Worm (Caenorhabditis elegans) whole organism, L4 larva: ENCODE results near the gene fis-2.

Experiments used
- F49E8.2 ChIP-seq: sonication (generic microtip); optimal IDR thresholded peaks from 2 replicates; lab custom pipeline; 2016; ENCODE audit warnings: missing compliant biosample characterization, mild to moderate bottlenecking, missing genetic modification characterization, borderline replicate concordance
- T20F7.1 ChIP-seq: fragments of 200-800 bp; sonication (Bioruptor generic); optimal IDR thresholded peaks from 2 replicates; lab custom pipeline; 2018; ENCODE audit warnings: mild to moderate bottlenecking, missing genetic modification characterization, missing compliant biosample characterization
- T26A8.4 ChIP-seq: fragments of 200-800 bp; sonication (Bioruptor generic); IDR thresholded peaks from 2 replicates; pipeline ENCODE4 v1.3.6; 2022; ENCODE audit warnings: missing genetic modification characterization, missing compliant biosample characterization
- Y5F2A.4 ChIP-seq: fragments of 200-800 bp; sonication (Bioruptor generic); optimal IDR thresholded peaks from 2 replicates; lab custom pipeline; 2018; ENCODE audit warnings: mild to moderate bottlenecking, missing genetic modification characterization, missing compliant biosample characterization
- aha-1 ChIP-seq: fragments of 150-350 bp; peaks from one replicate; lab custom pipeline; 2014; ENCODE audit warnings: missing biosample characterization, missing genetic modification characterization
- arid-1 ChIP-seq: fragments of 200-800 bp; sonication (Bioruptor generic); conservative IDR thresholded peaks from 2 replicates; pipeline ENCODE4 v1.3.6; 2022; ENCODE audit warnings: missing genetic modification reagents, missing genetic modification characterization, missing compliant biosample characterization
- attf-4 ChIP-seq: sonication (generic microtip); optimal IDR thresholded peaks from 3 replicates; lab custom pipeline; 2017; ENCODE audit warnings: missing biosample characterization, missing genetic modification characterization
- ceh-20 ChIP-seq: fragments of 200-800 bp; sonication (Bioruptor generic); IDR thresholded peaks from 2 replicates; pipeline ENCODE4 v1.3.6; 2022; ENCODE audit warnings: missing genetic modification reagents, missing genetic modification characterization, missing compliant biosample characterization
- ceh-44 ChIP-seq: fragments of 200-800 bp; sonication (Bioruptor generic); IDR thresholded peaks from 2 replicates; pipeline ENCODE4 v1.3.6; 2022; ENCODE audit warnings: missing genetic modification reagents, missing genetic modification characterization, missing compliant biosample characterization
- ces-1 ChIP-seq: fragments of 150-350 bp; sonication (generic microtip); optimal IDR thresholded peaks from 4 replicates; lab custom pipeline; 2014; ENCODE audit warnings: missing biosample characterization, missing genetic modification reagents, missing genetic modification characterization
- ctbp-1 ChIP-seq: fragments of 200-800 bp; sonication (Bioruptor generic); IDR thresholded peaks from 2 replicates; pipeline ENCODE4 v1.3.6; 2022; ENCODE audit warnings: missing genetic modification reagents, missing genetic modification characterization, missing compliant biosample characterization
- daf-16 ChIP-seq, 3 experiments: sonication (generic microtip); optimal IDR thresholded peaks; 2 replicates each; lab custom pipeline; 2016 to 2017; ENCODE audit warnings: missing genetic modification characterization in 3 of 3, missing genetic modification reagents in 3 of 3, mild to moderate bottlenecking in 2 of 3, missing compliant biosample characterization in 2 of 3, missing biosample characterization in 1 of 3, moderate library complexity in 1 of 3
- daf-8 ChIP-seq: fragments of 200-800 bp; sonication (Bioruptor generic); IDR thresholded peaks from 2 replicates; pipeline ENCODE4 v1.3.6; 2022; ENCODE audit warnings: missing genetic modification characterization, missing compliant biosample characterization
- dmd-6 ChIP-seq: fragments of 200-800 bp; sonication (Bioruptor generic); IDR thresholded peaks from 2 replicates; pipeline ENCODE4 v1.3.6; 2022; ENCODE audit warnings: missing genetic modification reagents, missing genetic modification characterization, missing compliant biosample characterization
- dpl-1 ChIP-seq: fragments of 150-350 bp; optimal IDR thresholded peaks from 2 replicates; lab custom pipeline; 2014; ENCODE audit warnings: missing biosample characterization, missing genetic modification reagents, missing genetic modification characterization
- duxl-1 ChIP-seq: sonication (generic microtip); optimal IDR thresholded peaks from 2 replicates; lab custom pipeline; 2016; ENCODE audit warnings: mild to moderate bottlenecking, missing genetic modification characterization, moderate library complexity, missing compliant biosample characterization; ENCODE audit not compliant: poor library complexity
- dve-1 ChIP-seq: sonication (generic microtip); optimal IDR thresholded peaks from 2 replicates; lab custom pipeline; 2017; ENCODE audit warnings: antibody characterized with exemption, mild to moderate bottlenecking, missing genetic modification characterization, missing compliant biosample characterization; ENCODE audit not compliant: insufficient read depth
- hif-1 ChIP-seq, 2 experiments: sonication (generic microtip); optimal IDR thresholded peaks; 2 replicates each; lab custom pipeline; 2016 to 2017; ENCODE audit warnings: missing compliant biosample characterization in 2 of 2, missing genetic modification characterization in 2 of 2, missing genetic modification reagents in 2 of 2, missing genotype in 2 of 2, mild to moderate bottlenecking in 1 of 2
- hlh-11 ChIP-seq: fragments of 200-800 bp; sonication (Bioruptor generic); optimal IDR thresholded peaks from 2 replicates; lab custom pipeline; 2018; ENCODE audit warnings: mild to moderate bottlenecking, missing genetic modification characterization, missing compliant biosample characterization
- hlh-30 ChIP-seq: sonication (generic microtip); optimal IDR thresholded peaks from 2 replicates; lab custom pipeline; 2017; ENCODE audit warnings: antibody characterized with exemption, mild to moderate bottlenecking, missing genetic modification characterization, missing compliant biosample characterization; ENCODE audit not compliant: insufficient read depth
- hmg-1.1 ChIP-seq: fragments of 200-800 bp; sonication (Bioruptor generic); IDR thresholded peaks from 2 replicates; pipeline ENCODE4 v1.3.6; 2022; ENCODE audit warnings: missing genetic modification reagents, missing genetic modification characterization, missing compliant biosample characterization
- lim-7 ChIP-seq: fragments of 200-800 bp; sonication (Bioruptor generic); IDR thresholded peaks from 2 replicates; pipeline ENCODE4 v1.3.6; 2022; ENCODE audit warnings: missing genetic modification characterization, missing compliant biosample characterization
- lin-1 ChIP-seq: fragments of 200-800 bp; sonication (Bioruptor generic); IDR thresholded peaks from 2 replicates; pipeline ENCODE4 v1.3.6; 2022; ENCODE audit warnings: missing genetic modification reagents, missing genetic modification characterization, missing compliant biosample characterization
- lin-13 ChIP-seq: fragments of 150-350 bp; optimal IDR thresholded peaks from 2 replicates; lab custom pipeline; 2014; ENCODE audit warnings: missing biosample characterization, missing genetic modification reagents, missing genetic modification characterization
- lin-29 ChIP-seq: fragments of 200-800 bp; sonication (Bioruptor generic); IDR thresholded peaks from 2 replicates; pipeline ENCODE4 v1.3.6; 2022; ENCODE audit warnings: missing genetic modification reagents, missing genetic modification characterization, missing compliant biosample characterization
- lsy-2 ChIP-seq, 2 experiments: fragments of 150-350 bp in 1 of 2; sonication (generic microtip) in 1 of 2; optimal IDR thresholded peaks; 2 replicates each; lab custom pipeline; 2014 to 2017; ENCODE audit warnings: missing biosample characterization in 2 of 2, missing genetic modification characterization in 2 of 2
- madf-9 ChIP-seq: fragments of 200-800 bp; sonication (Bioruptor generic); conservative IDR thresholded peaks from 2 replicates; pipeline ENCODE4 v1.3.6; 2022; ENCODE audit warnings: missing genetic modification reagents, missing genetic modification characterization, missing compliant biosample characterization
- mdl-1 ChIP-seq, 2 experiments: fragments of 150-350 bp in 1 of 2; sonication (generic microtip) in 1 of 2; optimal IDR thresholded peaks; 2 replicates each; lab custom pipeline; 2014 to 2017; ENCODE audit warnings: missing biosample characterization in 2 of 2, missing genetic modification characterization in 2 of 2
- mdt-29 ChIP-seq: fragments of 200-800 bp; sonication (Bioruptor generic); IDR thresholded peaks from 2 replicates; pipeline ENCODE4 v1.3.6; 2022; ENCODE audit warnings: missing genetic modification reagents, missing genetic modification characterization, missing compliant biosample characterization
- mep-1 ChIP-seq: fragments of 150-350 bp; sonication (generic microtip); optimal IDR thresholded peaks from 3 replicates; lab custom pipeline; 2014; ENCODE audit warnings: missing biosample characterization, missing genetic modification characterization
- mes-2 ChIP-seq: sonication (generic microtip); optimal IDR thresholded peaks from 2 replicates; lab custom pipeline; 2016; ENCODE audit warnings: missing genotype, mild to moderate bottlenecking, missing genetic modification characterization, missing compliant biosample characterization; ENCODE audit not compliant: poor library complexity, severe bottlenecking
- mxl-3 ChIP-seq: fragments of 200-800 bp; sonication (Bioruptor generic); optimal IDR thresholded peaks from 2 replicates; lab custom pipeline; 2018; ENCODE audit warnings: mild to moderate bottlenecking, missing genetic modification characterization, missing compliant biosample characterization
- nhr-102 ChIP-seq: sonication (generic microtip); optimal IDR thresholded peaks from 2 replicates; lab custom pipeline; 2016; ENCODE audit warnings: mild to moderate bottlenecking, missing genetic modification characterization, moderate library complexity, missing compliant biosample characterization
- nhr-11 ChIP-seq: fragments of 150-350 bp; optimal IDR thresholded peaks from 2 replicates; lab custom pipeline; 2014; ENCODE audit warnings: missing biosample characterization, missing genetic modification characterization
- nhr-237 ChIP-seq: sonication (generic microtip); optimal IDR thresholded peaks from 2 replicates; lab custom pipeline; 2017; ENCODE audit warnings: missing biosample characterization, missing genetic modification characterization
- nhr-25 ChIP-seq: sonication (generic microtip); optimal IDR thresholded peaks from 2 replicates; lab custom pipeline; 2017; ENCODE audit warnings: missing genetic modification characterization, mild to moderate bottlenecking, missing compliant biosample characterization, antibody characterized with exemption, moderate library complexity, borderline replicate concordance; ENCODE audit not compliant: insufficient read depth
- nhr-28 ChIP-seq: fragments of 150-350 bp; optimal IDR thresholded peaks from 2 replicates; lab custom pipeline; 2014; ENCODE audit warnings: missing biosample characterization, missing genetic modification characterization
- nhr-42 ChIP-seq: fragments of 200-800 bp; sonication (Bioruptor generic); IDR thresholded peaks from 2 replicates; pipeline ENCODE4 v1.3.6; 2022; ENCODE audit warnings: missing genetic modification characterization, missing compliant biosample characterization
- nhr-48 ChIP-seq: sonication (generic microtip); optimal IDR thresholded peaks from 2 replicates; lab custom pipeline; 2016; ENCODE audit warnings: mild to moderate bottlenecking, missing genetic modification characterization, missing compliant biosample characterization
- nhr-6 ChIP-seq: fragments of 150-350 bp; optimal IDR thresholded peaks from 2 replicates; lab custom pipeline; 2014; ENCODE audit warnings: missing biosample characterization, missing genetic modification characterization
- nhr-76 ChIP-seq: fragments of 150-350 bp; optimal IDR thresholded peaks from 2 replicates; lab custom pipeline; 2014; ENCODE audit warnings: missing biosample characterization, missing genetic modification characterization
- pqm-1 ChIP-seq: sonication (generic microtip); optimal IDR thresholded peaks from 2 replicates; lab custom pipeline; 2017; ENCODE audit warnings: missing biosample characterization, missing genetic modification characterization
- saeg-2 ChIP-seq: fragments of 200-800 bp; sonication (Bioruptor generic); IDR thresholded peaks from 2 replicates; pipeline ENCODE4 v1.3.6; 2022; ENCODE audit warnings: missing genetic modification reagents, missing genetic modification characterization, missing compliant biosample characterization
- snpc-1.2 ChIP-seq: fragments of 200-800 bp; sonication (Bioruptor generic); IDR thresholded peaks from 2 replicates; pipeline ENCODE4 v1.3.6; 2022; ENCODE audit warnings: missing genetic modification reagents, missing genetic modification characterization, missing compliant biosample characterization
- unc-130 ChIP-seq: sonication (generic microtip); optimal IDR thresholded peaks from 2 replicates; lab custom pipeline; 2016; ENCODE audit warnings: missing genetic modification reagents, missing genetic modification characterization, missing compliant biosample characterization
- unc-39 ChIP-seq: sonication (generic microtip); optimal IDR thresholded peaks from 2 replicates; lab custom pipeline; 2017; ENCODE audit warnings: missing biosample characterization, missing genetic modification characterization
- unc-62 ChIP-seq, 3 experiments: fragments of 150-350 bp in 1 of 3; sonication (generic microtip); optimal IDR thresholded peaks in 2 of 3; peaks in 1 of 3; 1 replicate in 1 of 3; 2 replicates in 2 of 3; lab custom pipeline; 2014 to 2017; ENCODE audit warnings: missing biosample characterization in 3 of 3, missing genetic modification characterization in 3 of 3, missing genetic modification reagents in 3 of 3, missing genotype in 1 of 3
- zag-1 ChIP-seq: fragments of 150-350 bp; optimal IDR thresholded peaks from 2 replicates; lab custom pipeline; 2014; ENCODE audit warnings: missing biosample characterization, missing genetic modification characterization

The fis-2 gene

DNA sequence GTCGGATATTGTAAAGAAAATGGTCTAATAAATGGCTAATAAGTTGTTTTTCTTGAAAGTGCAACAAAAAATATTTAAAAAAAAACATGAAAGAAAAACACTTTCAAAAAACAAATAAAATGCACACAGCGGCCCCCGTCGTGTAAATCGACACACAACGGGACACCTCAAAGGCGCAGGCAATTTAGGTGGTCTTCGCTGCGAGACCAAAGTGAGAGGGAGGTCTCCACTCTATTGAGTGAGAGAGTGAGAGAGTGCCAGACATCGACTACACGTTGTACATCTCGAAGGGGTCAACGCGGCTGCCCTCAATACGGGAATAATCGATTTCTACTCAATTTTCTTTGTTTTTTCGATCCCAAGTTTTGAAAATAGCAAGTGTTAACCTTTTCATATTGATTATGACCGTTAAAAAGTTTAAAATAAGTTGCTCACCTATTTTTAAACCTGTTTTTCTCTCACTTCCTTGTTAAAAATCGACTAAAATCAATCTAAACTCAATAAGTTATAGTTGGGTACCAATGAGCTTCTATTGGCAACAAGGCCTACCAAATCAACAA lies 1.8 kb upstream of the fis-2 start, which contains the start of gene sec-16A.2:
Gene sec-16A.2, plus strand, starts transcription at position 510 of the 560 bp plus-strand sequence.
- TF ChIP-seq snpc-1.2 (GFP tag; lab: Robert Waterston, UW) (no peak), nhr-102 (no peak), aha-1 (peak; percentile 97), daf-8 (GFP tag; lab: Robert Waterston, UW) (no peak), Y5F2A.4 (GFP tag; lab: Kevin White, UChicago) (no peak), madf-9 (GFP tag; lab: Robert Waterston, UW) (no peak), arid-1 (no peak), lim-7 (GFP tag; lab: Robert Waterston, UW) (no peak), ces-1 (GFP tag; lab: Kevin White, UChicago) (no peak), T20F7.1 (GFP tag; lab: Kevin White, UChicago) (no peak), ceh-44 (no peak), lin-29 (GFP tag; lab: Robert Waterston, UW) (no peak), unc-130 (GFP tag; lab: Kevin White, UChicago) (no peak), unc-62 (GFP tag; optimal IDR thresholded peaks at IDR 0.05 in 1 of 2; lab: Kevin White, UChicago) (no peak), unc-62 (tag; optimal IDR thresholded peaks at IDR 0.05; lab: Kevin White, UChicago) (no peak), dmd-6 (GFP tag; lab: Robert Waterston, UW) (peak; percentile 55; the same call in 1 of the 2 replicates), hif-1 (tag; optimal IDR thresholded peaks at IDR 0.05; lab: Kevin White, UChicago) (peak in 1 of 2 experiments; percentile 52), T26A8.4 (GFP tag; lab: Robert Waterston, UW) (no peak), mep-1 (tag; lab: Kevin White, UChicago) (peak; percentile 85), mxl-3 (GFP tag; lab: Kevin White, UChicago) (peak; percentile 79), unc-39 (tag; lab: Kevin White, UChicago) (no peak), pqm-1 (tag; lab: Kevin White, UChicago) (peak; percentile 37), lin-13 (GFP tag; lab: Kevin White, UChicago) (peak; percentile 77), hlh-11 (tag; lab: Kevin White, UChicago) (peak; percentile 70), ctbp-1 (GFP tag; lab: Robert Waterston, UW) (peak; percentile 48; the same call in 1 of the 2 replicates), nhr-11 (tag; lab: Kevin White, UChicago) (peak; percentile 46), lin-1 (GFP tag; lab: Robert Waterston, UW) (no peak), nhr-76 (tag; lab: Kevin White, UChicago) (no peak), daf-16 (GFP tag; optimal IDR thresholded peaks at IDR 0.05; lab: Kevin White, UChicago) (peak in 1 of 2 experiments; percentile 38), daf-16 (tag; optimal IDR thresholded peaks at IDR 0.05; lab: Kevin White, UChicago) (peak; percentile 33), zag-1 (tag; lab: Kevin White, UChicago) (no peak), hmg-1.1 (peak; percentile 79), nhr-42 (GFP tag; lab: Robert Waterston, UW) (0 out of 2 replicates have a peak, but pooled peaks have one; percentile 16), mdt-29 (GFP tag; lab: Robert Waterston, UW) (no peak), mes-2 (tag; lab: Kevin White, UChicago) (peak; percentile 75), hlh-30 (peak; percentile 58), nhr-28 (tag; lab: Kevin White, UChicago) (peak; percentile 62), nhr-48 (tag; lab: Kevin White, UChicago) (no peak), dpl-1 (peak; percentile 47), F49E8.2 (tag; lab: Kevin White, UChicago) (no peak), attf-4 (tag; lab: Kevin White, UChicago) (no peak), nhr-237 (tag; lab: Kevin White, UChicago) (no peak), nhr-6 (peak; percentile 92), dve-1 (tag; lab: Kevin White, UChicago) (peak; percentile 62), ceh-20 (no peak), lsy-2 (tag; optimal IDR thresholded peaks at IDR 0.05; lab: Kevin White, UChicago) (peak in 1 of 2 experiments; percentile 79), saeg-2 (GFP tag; lab: Robert Waterston, UW) (no peak), mdl-1 (tag; optimal IDR thresholded peaks at IDR 0.05; lab: Kevin White, UChicago) (peak in 1 of 2 experiments; percentile 59), duxl-1 (tag; lab: Kevin White, UChicago) (peak; percentile 24), nhr-25 (tag; lab: Kevin White, UChicago) (peak; percentile 13)
